Fruit fly (Drosophila melanogaster) S2 (cell line): Measurements from ENCODE around the gene Atg14.

ENCODE experiments used
- CG8478 ChIP-seq: fragments of >200 bp; optimal IDR thresholded peaks from 2 replicates; lab custom pipeline; 2018
- CTCF ChIP-seq, 2 experiments: fragments of >200 bp; optimal IDR thresholded peaks; 2 replicates each; lab custom pipeline; 2018

dm6 chr3R:29151621-29152092 lies 35.5 kb downstream of the Atg14 start, which contains the start of gene eIF2D:
- no peak for TF ChIP-seq CG8478 (lab: Kevin White, UChicago)
- no peak for TF ChIP-seq CTCF (optimal IDR thresholded peaks at IDR 0.05; lab: Kevin White, UChicago)
